Fruit fly (Drosophila melanogaster) whole organism, wandering third instar larva: ENCODE results near the gene eg.

Experiments
- Abd-B ChIP-seq: fragments of >200 bp; optimal IDR thresholded peaks from 2 replicates; lab custom pipeline; 2017; ENCODE audit warnings: missing biosample characterization, missing genetic modification characterization
- CG32264 ChIP-seq: fragments of 200-800 bp; sonication (Bioruptor generic); optimal IDR thresholded peaks from 2 replicates; lab custom pipeline; 2016; ENCODE audit warnings: missing biosample characterization, missing genetic modification characterization
- CG9705 ChIP-seq: fragments of 200-800 bp; sonication (Bioruptor generic); optimal IDR thresholded peaks from 2 replicates; lab custom pipeline; 2018; ENCODE audit warnings: missing biosample characterization, mild to moderate bottlenecking, missing genetic modification characterization
- CrebA ChIP-seq: fragments of 200-800 bp; sonication (Bioruptor generic); optimal IDR thresholded peaks from 2 replicates; lab custom pipeline; 2016; ENCODE audit warnings: missing biosample characterization, mild to moderate bottlenecking, missing genetic modification characterization, borderline replicate concordance
- Dfd ChIP-seq: fragments of >200 bp; optimal IDR thresholded peaks from 2 replicates; lab custom pipeline; 2017; ENCODE audit warnings: missing biosample characterization, missing genetic modification characterization
- Dif ChIP-seq: fragments of 200-275, 200-300 bp; sonication (Bioruptor generic); optimal IDR thresholded peaks from 2 replicates; lab custom pipeline; 2018; ENCODE audit warnings: missing biosample characterization, missing genetic modification characterization; ENCODE audit not compliant: partially characterized antibody
- GATAd ChIP-seq: sonication (Bioruptor generic); optimal IDR thresholded peaks from 2 replicates; lab custom pipeline; 2016; ENCODE audit warnings: missing biosample characterization, missing genetic modification characterization
- HLH106 ChIP-seq: fragments of 200-800 bp; optimal IDR thresholded peaks from 3 replicates; lab custom pipeline; 2019; ENCODE audit warnings: missing biosample characterization, mild to moderate bottlenecking, missing genetic modification characterization, moderate library complexity
- Hnf4 ChIP-seq: fragments of 200-800 bp; sonication (Bioruptor generic); optimal IDR thresholded peaks from 2 replicates; lab custom pipeline; 2016; ENCODE audit warnings: missing biosample characterization, mild to moderate bottlenecking, missing genetic modification characterization
- Hr78 ChIP-seq: fragments of >200 bp; optimal IDR thresholded peaks from 2 replicates; lab custom pipeline; 2017; ENCODE audit warnings: missing biosample characterization, missing genetic modification characterization
- Hr83 ChIP-seq: fragments of 200-300 bp; sonication (Bioruptor generic); optimal IDR thresholded peaks from 2 replicates; lab custom pipeline; 2016; ENCODE audit warnings: missing biosample characterization, mild to moderate bottlenecking, missing genetic modification characterization, moderate library complexity; ENCODE audit not compliant: poor library complexity, severe bottlenecking
- Jra ChIP-seq: sonication (Bioruptor generic); optimal IDR thresholded peaks from 2 replicates; lab custom pipeline; 2016; ENCODE audit warnings: missing biosample characterization, missing genetic modification characterization
- Mio ChIP-seq: sonication (Bioruptor generic); optimal IDR thresholded peaks from 2 replicates; lab custom pipeline; 2016; ENCODE audit warnings: missing biosample characterization, missing genetic modification characterization
- Myc ChIP-seq: fragments of >200 bp; optimal IDR thresholded peaks from 2 replicates; lab custom pipeline; 2017
- N ChIP-seq: fragments of >200 bp; optimal IDR thresholded peaks from 2 replicates; lab custom pipeline; 2018; ENCODE audit warnings: missing biosample characterization, missing external identifiers, missing genetic modification characterization
- OdsH ChIP-seq: fragments of 200-800 bp; sonication (Bioruptor generic); optimal IDR thresholded peaks from 2 replicates; lab custom pipeline; 2016; ENCODE audit warnings: missing biosample characterization, mild to moderate bottlenecking, missing genetic modification characterization
- Rel ChIP-seq, 2 experiments: fragments of 200-800 bp; sonication (Bioruptor generic) in 1 of 2; optimal IDR thresholded peaks; 2 replicates in 1 of 2; 3 replicates in 1 of 2; lab custom pipeline; 2016 to 2019; ENCODE audit warnings: mild to moderate bottlenecking in 2 of 2, missing biosample characterization in 2 of 2, missing genetic modification characterization in 2 of 2, moderate library complexity in 1 of 2
- Sp1 ChIP-seq: fragments of 200-800 bp; sonication (Bioruptor generic); optimal IDR thresholded peaks from 3 replicates; lab custom pipeline; 2019; ENCODE audit warnings: missing biosample characterization, mild to moderate bottlenecking, missing genetic modification characterization, moderate library complexity
- Vsx2 ChIP-seq: fragments of 200-300, 225-300 bp; sonication (Bioruptor generic); optimal IDR thresholded peaks from 2 replicates; lab custom pipeline; 2018; ENCODE audit warnings: missing biosample characterization, missing genetic modification characterization; ENCODE audit not compliant: partially characterized antibody
- br ChIP-seq: fragments of 200-800 bp; sonication (Bioruptor generic); optimal IDR thresholded peaks from 2 replicates; lab custom pipeline; 2016; ENCODE audit warnings: missing biosample characterization, missing genetic modification characterization
- brk ChIP-seq: fragments of 200-800 bp; sonication (Bioruptor generic); optimal IDR thresholded peaks from 2 replicates; lab custom pipeline; 2016; ENCODE audit warnings: missing biosample characterization, mild to moderate bottlenecking, missing genetic modification characterization
- dl ChIP-seq, 2 experiments: fragments of 175-275, 200-275 bp in 1 of 2; fragments of 200-275 bp in 1 of 2; sonication (Bioruptor generic); optimal IDR thresholded peaks; lab custom pipeline; 2018; ENCODE audit warnings: mild to moderate bottlenecking in 2 of 2, missing biosample characterization in 2 of 2, missing genetic modification characterization in 2 of 2, moderate library complexity in 2 of 2; ENCODE audit not compliant: partially characterized antibody in 2 of 2, insufficient read depth in 1 of 2
- dmrt93B ChIP-seq: fragments of 200-800 bp; sonication (Bioruptor generic); optimal IDR thresholded peaks from 2 replicates; lab custom pipeline; 2018; ENCODE audit warnings: missing biosample characterization, mild to moderate bottlenecking, missing genetic modification characterization
- dsf ChIP-seq: sonication (Bioruptor generic); optimal IDR thresholded peaks from 2 replicates; lab custom pipeline; 2016; ENCODE audit warnings: missing biosample characterization, missing genetic modification characterization, borderline replicate concordance
- ey ChIP-seq: fragments of 200-800 bp; sonication (Bioruptor generic); optimal IDR thresholded peaks from 2 replicates; lab custom pipeline; 2016; ENCODE audit warnings: missing biosample characterization, missing genetic modification characterization
- foxo ChIP-seq, 2 experiments: fragments of 200-800 bp; sonication (Bioruptor generic); optimal IDR thresholded peaks; 2 replicates in 1 of 2; 3 replicates in 1 of 2; lab custom pipeline; 2016 to 2017; ENCODE audit warnings: missing biosample characterization in 2 of 2, missing genetic modification characterization in 2 of 2
- fru ChIP-seq: fragments of 200-800 bp; sonication (Bioruptor generic); optimal IDR thresholded peaks from 3 replicates; lab custom pipeline; 2016; ENCODE audit warnings: missing biosample characterization, mild to moderate bottlenecking, missing genetic modification characterization
- h ChIP-seq: fragments of 200-800 bp; sonication (Bioruptor generic); optimal IDR thresholded peaks from 3 replicates; lab custom pipeline; 2016; ENCODE audit warnings: missing biosample characterization, mild to moderate bottlenecking, missing genetic modification characterization
- jim ChIP-seq: fragments of 175-275, 200-325 bp; sonication (Bioruptor generic); optimal IDR thresholded peaks from 2 replicates; lab custom pipeline; 2016; ENCODE audit warnings: missing biosample characterization, mild to moderate bottlenecking, missing genetic modification characterization
- lola ChIP-seq: fragments of >200 bp; optimal IDR thresholded peaks from 2 replicates; lab custom pipeline; 2017; ENCODE audit warnings: missing biosample characterization, missing genetic modification characterization
- pan ChIP-seq: fragments of >200 bp; optimal IDR thresholded peaks from 2 replicates; lab custom pipeline; 2017
- psq ChIP-seq: fragments of 200-800 bp; sonication (Bioruptor generic); optimal IDR thresholded peaks from 3 replicates; lab custom pipeline; 2017; ENCODE audit warnings: missing biosample characterization, mild to moderate bottlenecking, missing genetic modification characterization, moderate library complexity
- rgr ChIP-seq: fragments of 200-800 bp; sonication (Bioruptor generic); optimal IDR thresholded peaks from 3 replicates; lab custom pipeline; 2016; ENCODE audit warnings: missing biosample characterization, mild to moderate bottlenecking, missing genetic modification characterization
- sage ChIP-seq: fragments of 200-800 bp; sonication (Bioruptor generic); optimal IDR thresholded peaks from 2 replicates; lab custom pipeline; 2016; ENCODE audit warnings: missing biosample characterization, mild to moderate bottlenecking, missing genetic modification characterization
- sv ChIP-seq: fragments of 200-800 bp; sonication (Bioruptor generic); optimal IDR thresholded peaks from 3 replicates; lab custom pipeline; 2016; ENCODE audit warnings: missing biosample characterization, missing genetic modification characterization
- tai ChIP-seq: sonication (Bioruptor generic); optimal IDR thresholded peaks from 2 replicates; lab custom pipeline; 2016; ENCODE audit warnings: missing biosample characterization, missing genetic modification characterization
- usp ChIP-seq: fragments of >200 bp; optimal IDR thresholded peaks from 2 replicates; lab custom pipeline; 2017; ENCODE audit warnings: missing biosample characterization, missing genetic modification characterization
- woc ChIP-seq: sonication (Bioruptor generic); optimal IDR thresholded peaks from 2 replicates; lab custom pipeline; 2016; ENCODE audit warnings: missing biosample characterization, mild to moderate bottlenecking, missing genetic modification characterization

eg gene

dm6 chr3L:21824725-21825353 lies 16.3 kb downstream of the eg start, which contains the start of gene eIF2A (continued):
- peak; percentile 81 for TF ChIP-seq Jra (GFP tag; lab: Kevin White, UChicago)
- peak; percentile 60 for TF ChIP-seq Dif
- TF ChIP-seq tai (GFP tag; lab: Kevin White, UChicago), result no peak

dm6 chr3L:21827130-21827529 lies 18.6 kb downstream of the eg start:
- TF ChIP-seq N, result no peak
- TF ChIP-seq Mio (GFP tag; lab: Kevin White, UChicago), result no peak
- TF ChIP-seq tai (GFP tag; lab: Kevin White, UChicago), result no peak
- TF ChIP-seq dsf (GFP tag; lab: Kevin White, UChicago), result no peak
- no peak for TF ChIP-seq Sp1 (GFP tag; lab: Kevin White, UChicago)
- no peak for TF ChIP-seq Abd-B
- no peak for TF ChIP-seq fru (GFP tag; lab: Kevin White, UChicago)
- no peak for TF ChIP-seq pan (lab: Kevin White, UChicago)
- no peak for TF ChIP-seq jim (GFP tag; lab: Kevin White, UChicago)
- TF ChIP-seq woc (GFP tag; lab: Kevin White, UChicago), result no peak
- TF ChIP-seq br (GFP tag; lab: Kevin White, UChicago), result no peak
- no peak for TF ChIP-seq HLH106 (tag; lab: Kevin White, UChicago)
- no peak for TF ChIP-seq Rel (GFP tag; optimal IDR thresholded peaks at IDR 0.05; lab: Kevin White, UChicago)
- no peak for TF ChIP-seq Rel (tag; optimal IDR thresholded peaks at IDR 0.05; lab: Kevin White, UChicago)
- no peak for TF ChIP-seq usp
- TF ChIP-seq sv, result no peak
- no peak for TF ChIP-seq dmrt93B (GFP tag; lab: Kevin White, UChicago)
- no peak for TF ChIP-seq Myc (lab: Kevin White, UChicago)
- TF ChIP-seq, all 38 proteins: peak for 0

dm6 chr3L:21828177-21828589 lies 19.7 kb downstream of the eg start, which contains the start of gene CG32448:
TSS of gene CG32448 (minus strand) at chr3L:21828480.
- TF ChIP-seq brk (GFP tag; lab: Kevin White, UChicago), result no peak
- TF ChIP-seq Vsx2 (GFP tag; lab: Kevin White, UChicago), result no peak
- no peak for TF ChIP-seq Hnf4 (GFP tag; lab: Kevin White, UChicago)
- peak in 1 of 2 experiments; percentile 72 for TF ChIP-seq foxo (GFP tag; optimal IDR thresholded peaks at IDR 0.05; lab: Kevin White, UChicago)
- peak; percentile 75 for TF ChIP-seq ey (GFP tag; lab: Kevin White, UChicago)
- no peak for TF ChIP-seq dsf (GFP tag; lab: Kevin White, UChicago)
- no peak for TF ChIP-seq Rel (GFP tag; optimal IDR thresholded peaks at IDR 0.05; lab: Kevin White, UChicago)
- TF ChIP-seq Rel (tag; optimal IDR thresholded peaks at IDR 0.05; lab: Kevin White, UChicago), result peak; percentile 54
- peak; percentile 17 for TF ChIP-seq br (GFP tag; lab: Kevin White, UChicago)
- no peak for TF ChIP-seq Dfd (GFP tag; lab: Kevin White, UChicago)
- no peak for TF ChIP-seq Jra (GFP tag; lab: Kevin White, UChicago)
- peak; percentile 18 for TF ChIP-seq OdsH (GFP tag; lab: Kevin White, UChicago)
- TF ChIP-seq GATAd (GFP tag; lab: Kevin White, UChicago), result no peak
- no peak for TF ChIP-seq Mio (GFP tag; lab: Kevin White, UChicago)
- TF ChIP-seq N, result no peak
- TF ChIP-seq dmrt93B (GFP tag; lab: Kevin White, UChicago), result no peak
- peak; percentile 52 for TF ChIP-seq h
- no peak for TF ChIP-seq dl (GFP tag; optimal IDR thresholded peaks at IDR 0.05; lab: Kevin White, UChicago; ENCODE audit: insufficient read depth in 1 of 2, partially characterized antibody in 2 of 2)
- peak; percentile 25 for TF ChIP-seq psq (GFP tag; lab: Kevin White, UChicago)
- no peak for TF ChIP-seq usp
- peak; percentile 27 for TF ChIP-seq CG9705 (GFP tag; lab: Kevin White, UChicago)
- TF ChIP-seq tai (GFP tag; lab: Kevin White, UChicago), result no peak
- TF ChIP-seq pan (lab: Kevin White, UChicago), result no peak
- no peak for TF ChIP-seq Abd-B
- peak; percentile 44 for TF ChIP-seq Hr83 (GFP tag; lab: Kevin White, UChicago)
- peak; percentile 76 for TF ChIP-seq woc (GFP tag; lab: Kevin White, UChicago)
- no peak for TF ChIP-seq Dif
- TF ChIP-seq fru (GFP tag; lab: Kevin White, UChicago), result peak; percentile 57
- TF ChIP-seq sage (GFP tag; lab: Kevin White, UChicago), result no peak
- no peak for TF ChIP-seq jim (GFP tag; lab: Kevin White, UChicago)
- TF ChIP-seq HLH106 (tag; lab: Kevin White, UChicago), result peak; percentile 58
- no peak for TF ChIP-seq lola (GFP tag; lab: Kevin White, UChicago)
- TF ChIP-seq Hr78, result no peak
- peak; percentile 10 for TF ChIP-seq Sp1 (GFP tag; lab: Kevin White, UChicago)
- TF ChIP-seq CrebA, result no peak
- TF ChIP-seq sv, result peak; percentile 28
- peak; percentile 67 for TF ChIP-seq rgr (GFP tag; lab: Kevin White, UChicago)
- TF ChIP-seq CG32264 (GFP tag; lab: Kevin White, UChicago), result no peak
- no peak for TF ChIP-seq Myc (lab: Kevin White, UChicago)
